Fruit fly (Drosophila melanogaster) whole organism, pupa: ENCODE measurements around the gene CG11590.
A peak's percentile ranks its signal among the peaks of the same experiment; 100 is the strongest.

Experiments used
- Snoo ChIP-seq: fragments of 200-800 bp; sonication (Bioruptor generic); optimal IDR thresholded peaks from 3 replicates; lab custom pipeline; 2017; ENCODE audit warnings: missing biosample characterization, mild to moderate bottlenecking, missing genetic modification characterization, inconsistent platforms
- gl ChIP-seq: fragments of 200-800 bp; sonication (Bioruptor generic); optimal IDR thresholded peaks from 2 replicates; lab custom pipeline; 2018; ENCODE audit warnings: missing biosample characterization, mild to moderate bottlenecking, missing genetic modification characterization

DNA sequence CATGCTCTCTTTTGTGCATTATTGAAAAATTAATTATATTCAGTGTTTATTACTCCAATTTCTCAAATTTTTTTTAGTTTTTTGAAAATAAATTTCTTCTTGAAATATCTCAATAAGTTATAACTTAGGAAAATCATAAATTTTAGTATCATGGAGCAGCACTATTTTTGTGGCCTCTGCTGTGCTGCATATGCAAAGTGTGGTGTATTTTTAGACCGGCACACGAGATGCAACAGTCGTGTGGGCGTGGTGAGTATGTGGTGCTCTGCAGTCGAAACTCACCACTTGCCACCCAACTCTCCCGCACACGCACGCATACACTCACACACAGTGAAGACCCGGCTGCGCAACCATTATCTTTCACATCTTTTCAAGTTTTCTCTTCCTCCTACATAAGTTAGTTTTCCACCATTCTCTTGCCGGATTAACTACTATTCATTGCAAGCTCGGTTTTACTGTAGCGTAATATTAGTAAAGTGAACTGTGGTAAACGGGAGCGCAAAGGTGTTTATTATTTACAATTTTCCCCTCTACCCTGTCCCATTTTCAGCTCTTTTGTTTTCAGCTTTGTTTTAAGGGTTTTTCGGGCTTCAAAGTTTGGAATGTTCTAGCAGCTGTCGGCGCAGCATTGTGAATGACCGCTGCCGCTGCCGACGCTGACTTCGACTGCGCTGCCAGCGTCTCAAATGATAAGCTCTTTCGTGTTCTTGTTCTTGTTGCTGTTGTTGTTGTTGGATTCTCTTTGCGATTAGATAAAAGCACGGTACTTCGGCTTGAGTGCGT lies 8.6 kb downstream of the CG11590 start:
- TF ChIP-seq gl (tag; lab: Kevin White, UChicago) = no peak
- peak; percentile 74 for TF ChIP-seq Snoo (tag; lab: Kevin White, UChicago)
